Worm (Caenorhabditis elegans) whole organism, L4 larva: ENCODE results near the gene unc-41.
"Not testable (repeated sequence)": the region's sequence is repeated elsewhere in the genome, so short reads cannot be mapped to it uniquely, and the experiment has no call there.

Source experiments
- F10B5.3 ChIP-seq: sonication (generic microtip); optimal IDR thresholded peaks from 2 replicates; lab custom pipeline; 2016; ENCODE audit warnings: mild to moderate bottlenecking, missing genetic modification characterization, missing compliant biosample characterization
- F37D6.2 ChIP-seq: sonication (generic microtip); optimal IDR thresholded peaks from 2 replicates; lab custom pipeline; 2016; ENCODE audit warnings: mild to moderate bottlenecking, missing genetic modification characterization, missing compliant biosample characterization
- T20F7.1 ChIP-seq: fragments of 200-800 bp; sonication (Bioruptor generic); optimal IDR thresholded peaks from 2 replicates; lab custom pipeline; 2018; ENCODE audit warnings: mild to moderate bottlenecking, missing genetic modification characterization, missing compliant biosample characterization
- T26A8.4 ChIP-seq: fragments of 200-800 bp; sonication (Bioruptor generic); IDR thresholded peaks from 2 replicates; pipeline ENCODE4 v1.3.6; 2022; ENCODE audit warnings: missing genetic modification characterization, missing compliant biosample characterization
- Y48G9A.11 ChIP-seq: fragments of 200-800 bp; sonication (Bioruptor generic); IDR thresholded peaks from 2 replicates; pipeline ENCODE4 v1.3.6; 2022; ENCODE audit warnings: missing genetic modification reagents, missing genetic modification characterization, missing compliant biosample characterization
- aha-1 ChIP-seq: fragments of 150-350 bp; peaks from one replicate; lab custom pipeline; 2014; ENCODE audit warnings: missing biosample characterization, missing genetic modification characterization
- ceh-20 ChIP-seq: fragments of 200-800 bp; sonication (Bioruptor generic); IDR thresholded peaks from 2 replicates; pipeline ENCODE4 v1.3.6; 2022; ENCODE audit warnings: missing genetic modification reagents, missing genetic modification characterization, missing compliant biosample characterization
- ceh-62 ChIP-seq: sonication (generic microtip); optimal IDR thresholded peaks from 2 replicates; lab custom pipeline; 2017; ENCODE audit warnings: missing biosample characterization, missing genetic modification characterization
- dmd-6 ChIP-seq: fragments of 200-800 bp; sonication (Bioruptor generic); IDR thresholded peaks from 2 replicates; pipeline ENCODE4 v1.3.6; 2022; ENCODE audit warnings: missing genetic modification reagents, missing genetic modification characterization, missing compliant biosample characterization
- dmd-8 ChIP-seq: fragments of 200-800 bp; sonication (Bioruptor generic); IDR thresholded peaks from 2 replicates; pipeline ENCODE4 v1.3.6; 2022; ENCODE audit warnings: missing genetic modification characterization, missing compliant biosample characterization
- dmd-9 ChIP-seq: fragments of 200-800 bp; sonication (Bioruptor generic); IDR thresholded peaks from 2 replicates; pipeline ENCODE4 v1.3.6; 2022; ENCODE audit warnings: missing genetic modification reagents, missing genetic modification characterization, missing compliant biosample characterization
- dpl-1 ChIP-seq: fragments of 150-350 bp; optimal IDR thresholded peaks from 2 replicates; lab custom pipeline; 2014; ENCODE audit warnings: missing biosample characterization, missing genetic modification reagents, missing genetic modification characterization
- dve-1 ChIP-seq: sonication (generic microtip); optimal IDR thresholded peaks from 2 replicates; lab custom pipeline; 2017; ENCODE audit warnings: antibody characterized with exemption, mild to moderate bottlenecking, missing genetic modification characterization, missing compliant biosample characterization; ENCODE audit not compliant: insufficient read depth
- egl-43 ChIP-seq: fragments of 200-800 bp; sonication (Bioruptor generic); IDR thresholded peaks from 2 replicates; pipeline ENCODE4 v1.3.6; 2022; ENCODE audit warnings: missing genetic modification reagents, missing genetic modification characterization, missing compliant biosample characterization
- hif-1 ChIP-seq, 2 experiments: sonication (generic microtip); optimal IDR thresholded peaks; 2 replicates each; lab custom pipeline; 2016 to 2017; ENCODE audit warnings: missing compliant biosample characterization in 2 of 2, missing genetic modification characterization in 2 of 2, missing genetic modification reagents in 2 of 2, missing genotype in 2 of 2, mild to moderate bottlenecking in 1 of 2
- hlh-11 ChIP-seq: fragments of 200-800 bp; sonication (Bioruptor generic); optimal IDR thresholded peaks from 2 replicates; lab custom pipeline; 2018; ENCODE audit warnings: mild to moderate bottlenecking, missing genetic modification characterization, missing compliant biosample characterization
- jun-1 ChIP-seq: fragments of 150-350 bp; optimal IDR thresholded peaks from 2 replicates; lab custom pipeline; 2014; ENCODE audit warnings: missing biosample characterization, missing genetic modification reagents, missing genetic modification characterization
- lim-7 ChIP-seq: fragments of 200-800 bp; sonication (Bioruptor generic); IDR thresholded peaks from 2 replicates; pipeline ENCODE4 v1.3.6; 2022; ENCODE audit warnings: missing genetic modification characterization, missing compliant biosample characterization
- lin-1 ChIP-seq: fragments of 200-800 bp; sonication (Bioruptor generic); IDR thresholded peaks from 2 replicates; pipeline ENCODE4 v1.3.6; 2022; ENCODE audit warnings: missing genetic modification reagents, missing genetic modification characterization, missing compliant biosample characterization
- lin-13 ChIP-seq: fragments of 150-350 bp; optimal IDR thresholded peaks from 2 replicates; lab custom pipeline; 2014; ENCODE audit warnings: missing biosample characterization, missing genetic modification reagents, missing genetic modification characterization
- lin-15B ChIP-seq: fragments of 150-350 bp; sonication (generic microtip); optimal IDR thresholded peaks from 3 replicates; lab custom pipeline; 2014; ENCODE audit warnings: missing biosample characterization, missing genetic modification characterization
- lin-39 ChIP-seq: fragments of 150-350 bp; optimal IDR thresholded peaks from 2 replicates; lab custom pipeline; 2014; ENCODE audit warnings: missing biosample characterization, missing genetic modification reagents, missing genetic modification characterization
- lsy-2 ChIP-seq, 2 experiments: fragments of 150-350 bp in 1 of 2; sonication (generic microtip) in 1 of 2; optimal IDR thresholded peaks; 2 replicates each; lab custom pipeline; 2014 to 2017; ENCODE audit warnings: missing biosample characterization in 2 of 2, missing genetic modification characterization in 2 of 2
- mdt-29 ChIP-seq: fragments of 200-800 bp; sonication (Bioruptor generic); IDR thresholded peaks from 2 replicates; pipeline ENCODE4 v1.3.6; 2022; ENCODE audit warnings: missing genetic modification reagents, missing genetic modification characterization, missing compliant biosample characterization
- mep-1 ChIP-seq: fragments of 150-350 bp; sonication (generic microtip); optimal IDR thresholded peaks from 3 replicates; lab custom pipeline; 2014; ENCODE audit warnings: missing biosample characterization, missing genetic modification characterization
- mxl-2 ChIP-seq: fragments of 200-800 bp; sonication (Bioruptor generic); conservative IDR thresholded peaks from 2 replicates; pipeline ENCODE4 v1.3.6; 2022; ENCODE audit warnings: missing genetic modification reagents, missing genetic modification characterization, missing compliant biosample characterization
- nhr-102 ChIP-seq: sonication (generic microtip); optimal IDR thresholded peaks from 2 replicates; lab custom pipeline; 2016; ENCODE audit warnings: mild to moderate bottlenecking, missing genetic modification characterization, moderate library complexity, missing compliant biosample characterization
- nhr-25 ChIP-seq: sonication (generic microtip); optimal IDR thresholded peaks from 2 replicates; lab custom pipeline; 2017; ENCODE audit warnings: missing genetic modification characterization, mild to moderate bottlenecking, missing compliant biosample characterization, antibody characterized with exemption, moderate library complexity, borderline replicate concordance; ENCODE audit not compliant: insufficient read depth
- nhr-77 ChIP-seq: fragments of 150-350 bp; optimal IDR thresholded peaks from 2 replicates; lab custom pipeline; 2014; ENCODE audit warnings: missing biosample characterization, missing genetic modification characterization
- pha-4 ChIP-seq, 2 experiments: fragments of 150-350 bp in 1 of 2; fragments of 200-800 bp in 1 of 2; sonication (Bioruptor generic) in 1 of 2; IDR thresholded peaks in 1 of 2; optimal IDR thresholded peaks in 1 of 2; 2 replicates each; pipeline versions ENCODE4 v1.3.6 to Lab custom; 2014 to 2022; ENCODE audit warnings: missing genetic modification characterization in 2 of 2, missing genetic modification reagents in 2 of 2, missing biosample characterization in 1 of 2, missing compliant biosample characterization in 1 of 2
- php-3 ChIP-seq: fragments of 200-800 bp; sonication (Bioruptor generic); IDR thresholded peaks from 2 replicates; pipeline ENCODE4 v1.3.6; 2022; ENCODE audit warnings: missing genetic modification reagents, missing genetic modification characterization, missing compliant biosample characterization
- saeg-2 ChIP-seq: fragments of 200-800 bp; sonication (Bioruptor generic); IDR thresholded peaks from 2 replicates; pipeline ENCODE4 v1.3.6; 2022; ENCODE audit warnings: missing genetic modification reagents, missing genetic modification characterization, missing compliant biosample characterization
- skn-1 ChIP-seq: fragments of 150-350 bp; optimal IDR thresholded peaks from 2 replicates; lab custom pipeline; 2014; ENCODE audit warnings: missing biosample characterization, missing genetic modification characterization
- snpc-4 ChIP-seq: fragments of 150-350 bp; optimal IDR thresholded peaks from 2 replicates; lab custom pipeline; 2014; ENCODE audit warnings: missing biosample characterization, missing genetic modification characterization
- tra-1 ChIP-seq: fragments of 200-800 bp; sonication (Bioruptor generic); IDR thresholded peaks from 2 replicates; pipeline ENCODE4 v1.3.6; 2022; ENCODE audit warnings: missing genetic modification reagents, missing genetic modification characterization, missing compliant biosample characterization
- unc-130 ChIP-seq: sonication (generic microtip); optimal IDR thresholded peaks from 2 replicates; lab custom pipeline; 2016; ENCODE audit warnings: missing genetic modification reagents, missing genetic modification characterization, missing compliant biosample characterization
- unc-39 ChIP-seq: sonication (generic microtip); optimal IDR thresholded peaks from 2 replicates; lab custom pipeline; 2017; ENCODE audit warnings: missing biosample characterization, missing genetic modification characterization
- unc-62 ChIP-seq, 3 experiments: fragments of 150-350 bp in 1 of 3; sonication (generic microtip); optimal IDR thresholded peaks in 2 of 3; peaks in 1 of 3; 1 replicate in 1 of 3; 2 replicates in 2 of 3; lab custom pipeline; 2014 to 2017; ENCODE audit warnings: missing biosample characterization in 3 of 3, missing genetic modification characterization in 3 of 3, missing genetic modification reagents in 3 of 3, missing genotype in 1 of 3
- zag-1 ChIP-seq: fragments of 150-350 bp; optimal IDR thresholded peaks from 2 replicates; lab custom pipeline; 2014; ENCODE audit warnings: missing biosample characterization, missing genetic modification characterization
- zfp-3 ChIP-seq: fragments of 200-800 bp; sonication (Bioruptor generic); conservative IDR thresholded peaks from 2 replicates; pipeline ENCODE4 v1.3.6; 2022; ENCODE audit warnings: missing genetic modification reagents, missing genetic modification characterization, missing compliant biosample characterization
- ztf-7 ChIP-seq: fragments of 150-350 bp; optimal IDR thresholded peaks from 2 replicates; lab custom pipeline; 2014; ENCODE audit warnings: missing biosample characterization, missing genetic modification characterization

unc-41 gene

ce11 chrV:9983529-9983928 lies 7.5 kb upstream of the unc-41 start (continued):
- no peak for TF ChIP-seq lin-15B (tag; lab: Kevin White, UChicago)
- TF ChIP-seq unc-62 (GFP tag; optimal IDR thresholded peaks at IDR 0.05 in 1 of 2; lab: Kevin White, UChicago) = no peak
- TF ChIP-seq unc-62 (tag; optimal IDR thresholded peaks at IDR 0.05; lab: Kevin White, UChicago) = no peak
- TF ChIP-seq dve-1 (tag; lab: Kevin White, UChicago) = peak; percentile 33
- no peak for TF ChIP-seq skn-1
- TF ChIP-seq T20F7.1 (GFP tag; lab: Kevin White, UChicago) = peak; percentile 69
- no peak for TF ChIP-seq unc-39 (tag; lab: Kevin White, UChicago)
- no peak for TF ChIP-seq hif-1 (tag; optimal IDR thresholded peaks at IDR 0.05; lab: Kevin White, UChicago)
- TF ChIP-seq dmd-6 (GFP tag; lab: Robert Waterston, UW) = peak; percentile 11; the same call in 1 of the 2 replicates
- peak; percentile 15; the same call in 1 of the 2 replicates for TF ChIP-seq mdt-29 (GFP tag; lab: Robert Waterston, UW)
- TF ChIP-seq T26A8.4 (GFP tag; lab: Robert Waterston, UW) = peak; percentile 49; the same call in 1 of the 2 replicates
- 0 out of 2 replicates have a peak, but pooled peaks have one; percentile 30 for TF ChIP-seq pha-4 (GFP tag; IDR thresholded peaks at IDR 0.05; lab: Robert Waterston, UW)
- no peak for TF ChIP-seq pha-4 (tag; optimal IDR thresholded peaks at IDR 0.05; lab: Kevin White, UChicago)

DNA sequence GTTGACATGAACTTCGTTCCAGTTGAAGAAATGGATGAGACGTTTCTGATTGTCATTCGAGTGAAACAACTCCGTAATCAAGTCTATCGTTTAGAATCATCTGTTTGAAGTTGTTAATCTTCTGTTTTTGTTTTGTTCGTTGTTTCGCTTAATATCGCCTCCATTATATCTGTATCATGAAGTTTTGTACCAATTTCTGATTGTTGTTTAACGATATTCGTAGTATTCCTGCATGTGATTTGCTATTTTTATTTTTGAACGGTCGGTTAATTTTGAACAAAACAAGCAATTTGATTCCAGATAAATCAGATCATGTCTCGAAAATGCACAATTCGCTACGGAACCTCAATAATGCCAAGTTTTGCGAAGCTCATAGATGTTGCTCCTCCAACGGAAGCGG lies 6.5 kb upstream of the unc-41 start, which contains the start of gene C27H6.9:
TSS of gene C27H6.9 (plus strand) at position 301 of the 400 bp plus-strand sequence.
- TF ChIP-seq mdt-29 (GFP tag; lab: Robert Waterston, UW) (no peak), ceh-62 (tag; lab: Kevin White, UChicago) (no peak), dpl-1 (GFP tag; lab: Kevin White, UChicago) (no peak), lsy-2 (tag; optimal IDR thresholded peaks at IDR 0.05; lab: Kevin White, UChicago) (no peak), snpc-4 (no peak), lin-13 (GFP tag; lab: Kevin White, UChicago) (no peak), mxl-2 (no peak), skn-1 (no peak), jun-1 (tag; lab: Kevin White, UChicago) (no peak), php-3 (GFP tag; lab: Robert Waterston, UW) (no peak), ceh-20 (no peak), zag-1 (tag; lab: Kevin White, UChicago) (no peak), zfp-3 (GFP tag; lab: Robert Waterston, UW) (no peak), lin-39 (tag; lab: Kevin White, UChicago) (no peak), F10B5.3 (tag; lab: Kevin White, UChicago) (no peak)

DNA sequence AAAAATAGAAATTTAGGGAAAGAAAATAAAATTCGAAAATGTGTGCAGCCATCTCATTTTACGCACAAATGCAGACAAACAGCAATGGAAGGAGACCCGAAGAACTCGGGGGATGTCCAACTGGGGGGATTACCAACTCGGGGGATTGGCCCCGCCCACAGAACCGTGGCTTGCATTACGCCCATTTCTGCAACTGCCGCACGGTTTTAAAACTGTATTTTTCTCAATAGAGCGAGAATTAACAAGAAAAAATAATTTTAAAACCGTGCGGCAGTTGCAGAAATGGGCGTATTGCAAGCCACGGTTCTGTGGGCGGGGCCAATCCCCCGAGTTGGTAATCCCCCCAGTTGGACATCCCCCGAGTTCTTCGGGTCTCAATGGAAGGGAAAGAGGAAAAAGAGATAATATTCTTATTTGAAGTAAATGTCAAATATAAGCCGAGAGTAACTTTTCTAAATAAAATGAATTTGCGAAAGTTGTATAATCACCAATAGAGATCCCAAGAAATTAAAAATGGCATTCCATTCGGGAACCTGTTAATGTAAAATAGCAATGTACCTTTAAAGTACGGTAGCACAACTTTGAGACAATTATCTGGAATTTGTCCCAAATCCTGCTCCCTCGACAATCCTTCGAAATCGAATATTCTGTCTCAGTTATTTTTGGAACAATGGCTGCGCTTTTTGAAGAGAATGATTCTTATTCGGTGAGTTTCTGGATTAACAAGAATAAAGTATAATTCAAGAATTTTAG lies 4.9 kb upstream of the unc-41 start, which contains the start of the genes ruvb-1 and tofu-1:
TSS of gene ruvb-1 (minus strand) at position 72 of the 753 bp plus-strand sequence.
TSS of gene tofu-1 (plus strand) at position 417 of the 753 bp plus-strand sequence.
- TF ChIP-seq jun-1 (tag; lab: Kevin White, UChicago) (peak; percentile 15), nhr-77 (peak; percentile 16), dmd-9 (GFP tag; lab: Robert Waterston, UW) (peak; percentile 73), tra-1 (GFP tag; lab: Robert Waterston, UW) (peak; percentile 82), unc-130 (GFP tag; lab: Kevin White, UChicago) (peak; percentile 67), lin-1 (GFP tag; lab: Robert Waterston, UW) (peak; percentile 57; the same call in 1 of the 2 replicates), hif-1 (tag; optimal IDR thresholded peaks at IDR 0.05; lab: Kevin White, UChicago) (peak in 1 of 2 experiments; percentile 1), mep-1 (tag; lab: Kevin White, UChicago) (peak; percentile 88), zfp-3 (GFP tag; lab: Robert Waterston, UW) (peak; percentile 72; the same call in 1 of the 2 replicates), Y48G9A.11 (GFP tag; lab: Robert Waterston, UW) (0 out of 2 replicates have a peak, but pooled peaks have one; percentile 32), saeg-2 (GFP tag; lab: Robert Waterston, UW) (0 out of 2 replicates have a peak, but pooled peaks have one; percentile 33), aha-1 (tag; lab: Kevin White, UChicago) (peak; percentile 40), lin-13 (GFP tag; lab: Kevin White, UChicago) (peak; percentile 73), dve-1 (tag; lab: Kevin White, UChicago) (peak; percentile 88), egl-43 (GFP tag; lab: Robert Waterston, UW) (peak; percentile 78), F37D6.2 (peak; percentile 36), hlh-11 (tag; lab: Kevin White, UChicago) (peak; percentile 67), nhr-102 (tag; lab: Kevin White, UChicago) (peak; percentile 58), lim-7 (0 out of 2 replicates have a peak, but pooled peaks have one; percentile 29), ztf-7 (peak; percentile 35), unc-62 (GFP tag; optimal IDR thresholded peaks at IDR 0.05 in 1 of 2; lab: Kevin White, UChicago) (peak in 1 of 2 experiments; percentile 48), dmd-6 (GFP tag; lab: Robert Waterston, UW) (peak; percentile 76), dpl-1 (GFP tag; lab: Kevin White, UChicago) (peak; percentile 63), php-3 (GFP tag; lab: Robert Waterston, UW) (peak; percentile 65; the same call in 1 of the 2 replicates), T20F7.1 (GFP tag; lab: Kevin White, UChicago) (peak; percentile 66), dmd-8 (peak; percentile 57; the same call in 1 of the 2 replicates), nhr-25 (tag; lab: Kevin White, UChicago) (peak; percentile 38)
- not testable (repeated sequence) for TF ChIP-seq unc-62 (tag; optimal IDR thresholded peaks at IDR 0.05; lab: Kevin White, UChicago)
